Worm (Caenorhabditis elegans) whole organism, young adult: Measurements from ENCODE around the gene srd-17.

Experiments used
- aptf-2 ChIP-seq: fragments of 200-800 bp; sonication (Bioruptor generic); conservative IDR thresholded peaks from 2 replicates; pipeline ENCODE4 v1.3.6; 2022; ENCODE audit warnings: missing genetic modification reagents, missing genetic modification characterization, missing compliant biosample characterization
- lsy-27 ChIP-seq: sonication (generic microtip); optimal IDR thresholded peaks from 2 replicates; lab custom pipeline; 2017; ENCODE audit warnings: missing genetic modification characterization, mild to moderate bottlenecking, missing compliant biosample characterization, antibody characterized with exemption, missing genotype, borderline replicate concordance; ENCODE audit not compliant: insufficient read depth
- nfya-2 ChIP-seq: fragments of 200-800 bp; sonication (Bioruptor generic); IDR thresholded peaks from 2 replicates; pipeline ENCODE4 v1.3.6; 2022; ENCODE audit warnings: missing genetic modification reagents, missing genetic modification characterization, missing compliant biosample characterization
- nhr-90 ChIP-seq: sonication (generic microtip); optimal IDR thresholded peaks from 2 replicates; lab custom pipeline; 2016; ENCODE audit warnings: missing genotype, mild to moderate bottlenecking, missing genetic modification characterization, missing compliant biosample characterization
- unc-62 ChIP-seq: fragments of 150-350 bp; optimal IDR thresholded peaks from 2 replicates; lab custom pipeline; 2014; ENCODE audit warnings: missing biosample characterization, missing genetic modification reagents, missing genetic modification characterization

DNA sequence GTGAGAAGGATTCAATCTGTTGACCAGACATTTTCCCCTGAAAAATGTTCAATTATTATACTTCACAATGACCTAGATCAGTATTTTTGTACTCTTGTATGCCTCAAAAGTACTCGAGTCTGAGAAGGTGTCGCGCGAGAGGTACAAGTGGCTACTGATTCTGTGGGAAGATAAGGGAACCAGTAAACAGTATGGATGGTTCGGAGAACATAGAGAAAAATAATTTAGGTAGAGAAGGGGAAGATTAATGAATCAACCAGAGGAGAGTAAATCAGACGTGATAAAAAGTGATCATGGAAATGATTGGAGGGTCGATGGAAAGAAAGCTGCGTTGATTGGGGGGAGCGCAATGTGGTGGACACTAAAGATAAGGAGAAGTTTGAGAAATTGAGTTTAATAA is 43.1 kb downstream of the srd-17 start:
- no peak for TF ChIP-seq lsy-27 (tag; lab: Kevin White, UChicago)
- no peak for TF ChIP-seq nfya-2
- TF ChIP-seq unc-62 (GFP tag; lab: Kevin White, UChicago): no peak
- no peak for TF ChIP-seq aptf-2 (GFP tag; lab: Robert Waterston, UW)
- no peak for TF ChIP-seq nhr-90 (tag; lab: Kevin White, UChicago)
